Worm (Caenorhabditis elegans): Measurements from ENCODE around the gene drd-50.

DNA sequence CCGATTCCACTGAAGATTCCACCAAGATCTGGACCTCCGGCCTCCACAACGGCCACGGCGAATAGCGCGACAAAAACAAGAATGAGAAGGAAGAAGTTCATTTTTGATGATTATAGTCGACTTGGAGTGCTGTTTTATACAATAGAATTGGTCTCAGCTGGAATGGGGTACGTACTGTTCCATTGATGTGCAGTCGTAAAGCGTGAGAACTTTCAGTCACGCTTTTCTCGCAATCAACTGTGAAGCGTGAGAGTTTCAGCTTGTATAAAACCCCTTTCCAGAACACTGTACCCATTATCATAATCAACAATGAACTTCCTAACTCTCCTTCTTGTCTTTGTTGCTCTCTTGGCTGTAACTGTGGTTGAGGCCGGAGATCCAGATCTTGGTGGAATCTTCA is 1.9 kb upstream of the drd-50 start, which contains the start of the genes F49F1.4 and F49F1.2:
- TF ChIP-seq hlh-8 (tag; optimal IDR thresholded peaks at IDR 0.05) (no peak), pha-4 (tag; optimal IDR thresholded peaks at IDR 0.05) (no peak)

Data from whole organism, late embryonic.